Fruit fly (Drosophila melanogaster): Measurements from ENCODE around the gene sun.

sun gene

dm6 chrX:15886411-15887246, 37.6 kb upstream of the sun start:
- TF ChIP-seq Vsx2 (GFP tag; optimal IDR thresholded peaks at IDR 0.05; ENCODE audit: partially characterized antibody) (no peak), tai (GFP tag; optimal IDR thresholded peaks at IDR 0.05) (no peak), usp (GFP tag; optimal IDR thresholded peaks at IDR 0.05) (no peak), dmrt93B (GFP tag; optimal IDR thresholded peaks at IDR 0.05) (no peak), Dif (GFP tag; optimal IDR thresholded peaks at IDR 0.05; ENCODE audit: partially characterized antibody) (no peak), h (GFP tag; optimal IDR thresholded peaks at IDR 0.05) (no peak), brk (GFP tag; optimal IDR thresholded peaks at IDR 0.05) (no peak), CG32264 (GFP tag; optimal IDR thresholded peaks at IDR 0.05) (peak; percentile 38), br (GFP tag; optimal IDR thresholded peaks at IDR 0.05) (peak; percentile 21), OdsH (GFP tag; optimal IDR thresholded peaks at IDR 0.05) (no peak), Sp1 (GFP tag; optimal IDR thresholded peaks at IDR 0.05) (peak; percentile 84), HLH106 (tag; optimal IDR thresholded peaks at IDR 0.05) (no peak), lola (GFP tag; optimal IDR thresholded peaks at IDR 0.05) (no peak), Dfd (GFP tag; optimal IDR thresholded peaks at IDR 0.05) (no peak), N (GFP tag; optimal IDR thresholded peaks at IDR 0.05) (no peak), Hr83 (GFP tag; optimal IDR thresholded peaks at IDR 0.05; ENCODE audit: poor library complexity, severe bottlenecking) (no peak), Hnf4 (GFP tag; optimal IDR thresholded peaks at IDR 0.05) (no peak), psq (GFP tag; optimal IDR thresholded peaks at IDR 0.05) (peak; percentile 100), sage (GFP tag; optimal IDR thresholded peaks at IDR 0.05) (peak; percentile 67), dsf (GFP tag; optimal IDR thresholded peaks at IDR 0.05; ENCODE audit: borderline replicate concordance) (no peak), Myc (optimal IDR thresholded peaks at IDR 0.05) (no peak), rgr (GFP tag; optimal IDR thresholded peaks at IDR 0.05) (no peak), woc (GFP tag; optimal IDR thresholded peaks at IDR 0.05) (no peak), ey (GFP tag; optimal IDR thresholded peaks at IDR 0.05) (no peak), Mio (GFP tag; optimal IDR thresholded peaks at IDR 0.05) (no peak), foxo (GFP tag; optimal IDR thresholded peaks at IDR 0.05) (no peak), Rel (GFP tag; optimal IDR thresholded peaks at IDR 0.05) (peak; percentile 35), Rel (tag; optimal IDR thresholded peaks at IDR 0.05) (peak; percentile 38), GATAd (GFP tag; optimal IDR thresholded peaks at IDR 0.05) (no peak), pan (optimal IDR thresholded peaks at IDR 0.05) (no peak), Hr78 (GFP tag; optimal IDR thresholded peaks at IDR 0.05) (no peak), Jra (GFP tag; optimal IDR thresholded peaks at IDR 0.05) (no peak), dl (GFP tag; optimal IDR thresholded peaks at IDR 0.05; ENCODE audit: insufficient read depth in 1 of 2, partially characterized antibody in 2 of 2) (no peak), Abd-B (GFP tag; optimal IDR thresholded peaks at IDR 0.05) (no peak), fru (GFP tag; optimal IDR thresholded peaks at IDR 0.05) (no peak), CrebA (GFP tag; optimal IDR thresholded peaks at IDR 0.05; ENCODE audit: borderline replicate concordance) (no peak), sv (GFP tag; optimal IDR thresholded peaks at IDR 0.05) (no peak), CG9705 (GFP tag; optimal IDR thresholded peaks at IDR 0.05) (no peak)

dm6 chrX:15875569-15875968, 26.5 kb upstream of the sun start:
- TF ChIP-seq pan (optimal IDR thresholded peaks at IDR 0.05) (no peak), tai (GFP tag; optimal IDR thresholded peaks at IDR 0.05) (no peak), CG32264 (GFP tag; optimal IDR thresholded peaks at IDR 0.05) (no peak)

- TF ChIP-seq ey (GFP tag; optimal IDR thresholded peaks at IDR 0.05) (no peak), sage (GFP tag; optimal IDR thresholded peaks at IDR 0.05) (no peak), jim (GFP tag; optimal IDR thresholded peaks at IDR 0.05) (no peak), Vsx2 (GFP tag; optimal IDR thresholded peaks at IDR 0.05; ENCODE audit: partially characterized antibody) (no peak), Dfd (GFP tag; optimal IDR thresholded peaks at IDR 0.05) (no peak), foxo (GFP tag; optimal IDR thresholded peaks at IDR 0.05) (no peak), dl (GFP tag; optimal IDR thresholded peaks at IDR 0.05; ENCODE audit: insufficient read depth in 1 of 2, partially characterized antibody in 2 of 2) (no peak), CrebA (GFP tag; optimal IDR thresholded peaks at IDR 0.05; ENCODE audit: borderline replicate concordance) (no peak), usp (GFP tag; optimal IDR thresholded peaks at IDR 0.05) (no peak), Sp1 (GFP tag; optimal IDR thresholded peaks at IDR 0.05) (no peak), Abd-B (GFP tag; optimal IDR thresholded peaks at IDR 0.05) (no peak), Myc (optimal IDR thresholded peaks at IDR 0.05) (no peak), pan (optimal IDR thresholded peaks at IDR 0.05) (no peak), OdsH (GFP tag; optimal IDR thresholded peaks at IDR 0.05) (no peak), fru (GFP tag; optimal IDR thresholded peaks at IDR 0.05) (no peak), rgr (GFP tag; optimal IDR thresholded peaks at IDR 0.05) (no peak), psq (GFP tag; optimal IDR thresholded peaks at IDR 0.05) (no peak), HLH106 (tag; optimal IDR thresholded peaks at IDR 0.05) (no peak), brk (GFP tag; optimal IDR thresholded peaks at IDR 0.05) (no peak), Hr83 (GFP tag; optimal IDR thresholded peaks at IDR 0.05; ENCODE audit: poor library complexity, severe bottlenecking) (no peak)
Observed at dm6 chrX:15874437-15874836, 25.4 kb upstream of the sun start.
